Fruit fly (Drosophila melanogaster) whole organism, embryonic: ENCODE data around the gene beat-IIa.

Experiments used
- B-H2 ChIP-seq: fragments of 200-800 bp; sonication (Bioruptor generic); optimal IDR thresholded peaks from 2 replicates; lab custom pipeline; 2018; ENCODE audit warnings: missing biosample characterization, mild to moderate bottlenecking, missing genetic modification characterization
- CG1024 ChIP-seq: fragments of 200-800 bp; sonication (Bioruptor generic); IDR thresholded peaks from 2 replicates; pipeline ENCODE4 v1.3.6; 2022; ENCODE audit warnings: missing biosample characterization, missing genetic modification characterization
- CG10366 ChIP-seq: fragments of 200-800 bp; sonication (Bioruptor generic); IDR thresholded peaks from 2 replicates; pipeline ENCODE4 v1.3.6; 2022; ENCODE audit warnings: missing biosample characterization, missing genetic modification characterization
- CG10431 ChIP-seq: fragments of 200-800 bp; sonication (Bioruptor generic); optimal IDR thresholded peaks from 3 replicates; lab custom pipeline; 2018; ENCODE audit warnings: missing biosample characterization, mild to moderate bottlenecking, missing genetic modification characterization
- CG11696 ChIP-seq: fragments of 200-800 bp; sonication (Bioruptor generic); IDR thresholded peaks from 2 replicates; pipeline ENCODE4 v1.3.6; 2022; ENCODE audit warnings: missing biosample characterization, missing genetic modification characterization
- CG11723 ChIP-seq: fragments of 200-800 bp; sonication (Bioruptor generic); optimal IDR thresholded peaks from 2 replicates; lab custom pipeline; 2017; ENCODE audit warnings: missing biosample characterization, mild to moderate bottlenecking, missing genetic modification characterization
- CG12071 ChIP-seq: fragments of 200-800 bp; sonication (Bioruptor generic); optimal IDR thresholded peaks from 3 replicates; lab custom pipeline; 2018; ENCODE audit warnings: missing biosample characterization, mild to moderate bottlenecking, missing genetic modification characterization
- CG12236 ChIP-seq: fragments of 200-800 bp; sonication (Bioruptor generic); optimal IDR thresholded peaks from 2 replicates; lab custom pipeline; 2016; ENCODE audit warnings: missing biosample characterization, missing genetic modification characterization
- CG14441 ChIP-seq: fragments of 200-800 bp; sonication (Bioruptor generic); IDR thresholded peaks from 2 replicates; pipeline ENCODE4 v1.3.6; 2022; ENCODE audit warnings: missing biosample characterization, missing genetic modification characterization
- CG14965 ChIP-seq: fragments of 200-800 bp; sonication (Bioruptor generic); optimal IDR thresholded peaks from 2 replicates; lab custom pipeline; 2016; ENCODE audit warnings: missing biosample characterization, missing genetic modification characterization, borderline replicate concordance
- CG15269 ChIP-seq: fragments of 200-800 bp; sonication (Bioruptor generic); optimal IDR thresholded peaks from 2 replicates; lab custom pipeline; 2018; ENCODE audit warnings: missing biosample characterization, mild to moderate bottlenecking, missing genetic modification characterization, moderate library complexity
- CG15514 ChIP-seq: fragments of 200-800 bp; sonication (Bioruptor generic); optimal IDR thresholded peaks from 3 replicates; lab custom pipeline; 2017; ENCODE audit warnings: missing biosample characterization, missing genetic modification characterization, mild to moderate bottlenecking, moderate library complexity, missing genetic modification reagents
- CG15696 ChIP-seq: fragments of 200-800 bp; sonication (Bioruptor generic); optimal IDR thresholded peaks from 2 replicates; lab custom pipeline; 2019; ENCODE audit warnings: missing biosample characterization, mild to moderate bottlenecking, missing genetic modification characterization, moderate library complexity
- CG4404 ChIP-seq: fragments of 200-800 bp; sonication (Bioruptor generic); IDR thresholded peaks from 2 replicates; pipeline ENCODE4 v1.3.6; 2022; ENCODE audit warnings: missing biosample characterization, missing genetic modification characterization
- CG6854 ChIP-seq: fragments of 200-800 bp; sonication (Bioruptor generic); optimal IDR thresholded peaks from 3 replicates; lab custom pipeline; 2017; ENCODE audit warnings: missing biosample characterization, mild to moderate bottlenecking, missing genetic modification characterization
- CG7372 ChIP-seq: fragments of 200-800 bp; sonication (Bioruptor generic); IDR thresholded peaks from 2 replicates; pipeline ENCODE4 v1.3.6; 2022; ENCODE audit warnings: missing biosample characterization, missing genetic modification characterization
- CG8765 ChIP-seq: fragments of 200-800 bp; sonication (Bioruptor generic); IDR thresholded peaks from 2 replicates; pipeline ENCODE4 v1.3.6; 2022; ENCODE audit warnings: missing biosample characterization, missing genetic modification characterization
- CG9727 ChIP-seq: fragments of 200-800 bp; sonication (Bioruptor generic); optimal IDR thresholded peaks from 3 replicates; lab custom pipeline; 2017; ENCODE audit warnings: missing biosample characterization, mild to moderate bottlenecking, missing genetic modification characterization
- CkIIα-i1 ChIP-seq: fragments of 200-800 bp; sonication (Bioruptor generic); IDR thresholded peaks from 2 replicates; pipeline ENCODE4 v1.3.6; 2022; ENCODE audit warnings: missing biosample characterization, missing genetic modification characterization
- CoRest ChIP-seq: fragments of 200-800 bp; sonication (Bioruptor generic); optimal IDR thresholded peaks from 3 replicates; lab custom pipeline; 2018; ENCODE audit warnings: missing biosample characterization, mild to moderate bottlenecking, missing genetic modification characterization, moderate library complexity
- CrebB ChIP-seq: fragments of 200-800 bp; sonication (Bioruptor generic); optimal IDR thresholded peaks from 3 replicates; lab custom pipeline; 2018; ENCODE audit warnings: missing biosample characterization, mild to moderate bottlenecking, missing genetic modification characterization
- D19A ChIP-seq: fragments of 200-800 bp; optimal IDR thresholded peaks from 3 replicates; lab custom pipeline; 2019; ENCODE audit warnings: missing biosample characterization, mild to moderate bottlenecking, missing genetic modification characterization, moderate library complexity
- Dbx ChIP-seq: fragments of 200-800 bp; sonication (Bioruptor generic); IDR thresholded peaks from 3 replicates; pipeline ENCODE4 v1.3.6; 2022; ENCODE audit warnings: missing biosample characterization, missing genetic modification characterization
- H15 ChIP-seq: fragments of 200-800 bp; sonication (Bioruptor generic); IDR thresholded peaks from 3 replicates; pipeline ENCODE4 v1.3.6; 2022; ENCODE audit warnings: missing biosample characterization, missing genetic modification characterization
- Hey ChIP-seq: fragments of 200-800 bp; sonication (Bioruptor generic); optimal IDR thresholded peaks from 3 replicates; lab custom pipeline; 2018; ENCODE audit warnings: missing biosample characterization, mild to moderate bottlenecking, missing genetic modification characterization
- Hr3 ChIP-seq: fragments of 200-800 bp; sonication (Bioruptor generic); optimal IDR thresholded peaks from 3 replicates; lab custom pipeline; 2016; ENCODE audit warnings: missing biosample characterization, missing genetic modification characterization
- Lhr ChIP-seq: fragments of 200-800 bp; sonication (Bioruptor generic); optimal IDR thresholded peaks from 3 replicates; lab custom pipeline; 2017; ENCODE audit warnings: mild to moderate bottlenecking, missing biosample characterization, missing genetic modification reagents, missing genetic modification characterization
- Mad ChIP-seq: fragments of 200-800 bp; sonication (Bioruptor generic); optimal IDR thresholded peaks from 2 replicates; lab custom pipeline; 2016; ENCODE audit warnings: missing biosample characterization, missing genetic modification characterization
- NfI ChIP-seq: fragments of 200-800 bp; sonication (Bioruptor generic); optimal IDR thresholded peaks from 3 replicates; lab custom pipeline; 2018; ENCODE audit warnings: missing biosample characterization, mild to moderate bottlenecking, missing genetic modification characterization, moderate library complexity
- ap ChIP-seq: fragments of 200-800 bp; sonication (Bioruptor generic); IDR thresholded peaks from 2 replicates; pipeline ENCODE4 v1.3.6; 2022; ENCODE audit warnings: missing biosample characterization, missing genetic modification characterization
- ase ChIP-seq: fragments of 200-800 bp; sonication (Bioruptor generic); IDR thresholded peaks from 3 replicates; pipeline ENCODE4 v1.3.6; 2022; ENCODE audit warnings: missing biosample characterization, missing genetic modification characterization
- bcd ChIP-seq: fragments of 200-800 bp; sonication (Bioruptor generic); optimal IDR thresholded peaks from 2 replicates; lab custom pipeline; 2017; ENCODE audit warnings: missing biosample characterization, mild to moderate bottlenecking, missing genetic modification characterization
- bsh ChIP-seq, 2 experiments: fragments of 200-800 bp; sonication (Bioruptor generic); optimal IDR thresholded peaks; 2 replicates each; lab custom pipeline; 2017 to 2018; ENCODE audit warnings: mild to moderate bottlenecking in 2 of 2, missing biosample characterization in 2 of 2, missing genetic modification characterization in 2 of 2, moderate library complexity in 1 of 2
- caup ChIP-seq: fragments of 200-800 bp; sonication (Bioruptor generic); optimal IDR thresholded peaks from 3 replicates; lab custom pipeline; 2017; ENCODE audit warnings: missing biosample characterization, mild to moderate bottlenecking, missing genetic modification characterization, moderate library complexity; ENCODE audit not compliant: severe bottlenecking
- esg ChIP-seq: fragments of 200-800 bp; sonication (Bioruptor generic); conservative IDR thresholded peaks from 2 replicates; pipeline ENCODE4 v1.3.6; 2022; ENCODE audit warnings: missing biosample characterization, missing genetic modification characterization
- fd64A ChIP-seq: fragments of 200-800 bp; sonication (Bioruptor generic); optimal IDR thresholded peaks from 3 replicates; lab custom pipeline; 2018; ENCODE audit warnings: missing biosample characterization, mild to moderate bottlenecking, missing genetic modification characterization
- gfzf ChIP-seq: fragments of 200-800 bp; sonication (Bioruptor generic); optimal IDR thresholded peaks from 2 replicates; lab custom pipeline; 2016; ENCODE audit warnings: missing biosample characterization, mild to moderate bottlenecking, missing genetic modification characterization, moderate library complexity
- gro ChIP-seq: fragments of 200-800 bp; sonication (Bioruptor generic); optimal IDR thresholded peaks from 2 replicates; lab custom pipeline; 2016; ENCODE audit warnings: missing biosample characterization, missing genetic modification characterization
- lov ChIP-seq, 2 experiments: fragments of 200-800 bp in 1 of 2; fragments of >200 bp in 1 of 2; sonication (Bioruptor generic) in 1 of 2; IDR thresholded peaks in 1 of 2; optimal IDR thresholded peaks in 1 of 2; 2 replicates in 1 of 2; 3 replicates in 1 of 2; pipeline versions ENCODE4 v1.3.6 to Lab custom; 2017 to 2022; ENCODE audit warnings: missing biosample characterization in 1 of 2, missing genetic modification characterization in 1 of 2
- nerfin-1 ChIP-seq: fragments of 200-800 bp; sonication (Bioruptor generic); optimal IDR thresholded peaks from 3 replicates; lab custom pipeline; 2019; ENCODE audit warnings: missing biosample characterization, mild to moderate bottlenecking, missing genetic modification characterization, moderate library complexity
- pum ChIP-seq: fragments of 200-800 bp; sonication (Bioruptor generic); optimal IDR thresholded peaks from 2 replicates; lab custom pipeline; 2016; ENCODE audit warnings: missing biosample characterization, missing genetic modification characterization
- schlank ChIP-seq: fragments of 200-800 bp; sonication (Bioruptor generic); optimal IDR thresholded peaks from 2 replicates; lab custom pipeline; 2018; ENCODE audit warnings: missing biosample characterization, mild to moderate bottlenecking, missing genetic modification characterization
- stc ChIP-seq: fragments of 200-800 bp; sonication (Bioruptor generic); IDR thresholded peaks from 2 replicates; pipeline ENCODE4 v1.3.6; 2022; ENCODE audit warnings: missing biosample characterization, missing genetic modification characterization
- usp ChIP-seq: fragments of >200 bp; optimal IDR thresholded peaks from 2 replicates; lab custom pipeline; 2017; ENCODE audit warnings: missing biosample characterization, missing genetic modification characterization
- yki ChIP-seq: fragments of >200 bp; optimal IDR thresholded peaks from 3 replicates; lab custom pipeline; 2018
- zen ChIP-seq: fragments of 200-800 bp; sonication (Bioruptor generic); optimal IDR thresholded peaks from 3 replicates; lab custom pipeline; 2018; ENCODE audit warnings: missing biosample characterization, mild to moderate bottlenecking, missing genetic modification characterization, moderate library complexity

The beat-IIa gene

dm6 chr3R:17386168-17386819, 20.4 kb upstream of the beat-IIa start (continued):
- TF ChIP-seq CG6854 (GFP tag; lab: Kevin White, UChicago) (no peak), CG7372 (GFP tag; lab: Robert Waterston, UW) (peak; percentile 50; the same call in 1 of the 2 replicates), CG15269 (peak; percentile 64), bsh (GFP tag; optimal IDR thresholded peaks at IDR 0.05; lab: Kevin White, UChicago) (peak; percentile 60 to 84), caup (GFP tag; lab: Kevin White, UChicago) (peak; percentile 45), esg (peak; percentile 80), ap (GFP tag; lab: Robert Waterston, UW) (peak; percentile 67)

DNA sequence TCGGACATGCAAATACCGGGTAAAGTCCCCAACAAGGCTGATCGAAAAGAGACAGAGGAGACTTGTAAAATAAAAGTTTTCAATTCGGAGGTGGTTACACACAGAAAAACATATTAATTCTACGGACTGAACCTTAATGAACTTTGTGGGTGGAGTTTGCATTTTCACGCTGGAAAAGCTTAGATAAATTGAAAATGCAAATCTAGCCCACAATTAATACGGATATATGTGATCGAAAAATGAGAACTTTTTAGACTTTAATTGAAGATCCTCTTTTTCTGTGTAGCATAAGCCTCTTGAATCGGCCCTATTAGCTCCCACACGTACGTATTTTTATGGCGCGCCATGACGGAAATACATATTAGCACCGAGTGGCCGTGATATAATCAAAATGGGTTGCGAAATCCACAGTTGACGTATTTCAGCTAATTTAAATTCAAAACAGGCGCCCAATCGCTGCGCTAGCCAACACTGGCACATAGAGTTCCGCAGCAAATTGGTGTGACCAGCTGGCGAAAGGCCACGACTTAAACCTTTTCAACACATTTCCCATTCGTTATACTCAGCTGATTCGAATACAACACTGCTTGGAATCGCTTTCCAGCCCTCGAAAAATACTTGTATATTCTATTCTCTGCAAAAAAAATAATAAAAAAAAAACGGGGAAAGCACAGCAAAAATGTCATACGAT, 19.6 kb upstream of the beat-IIa start:
- TF ChIP-seq zen (tag; lab: Kevin White, UChicago) (peak; percentile 21), H15 (GFP tag; lab: Robert Waterston, UW) (peak; percentile 43; the same call in 1 of the 3 replicates), CG15696 (tag; lab: Kevin White, UChicago) (peak; percentile 0), CG11696 (GFP tag; lab: Robert Waterston, UW) (0 out of 2 replicates have a peak, but pooled peaks have one; percentile 39), CG14965 (GFP tag; lab: Kevin White, UChicago) (no peak), schlank (tag; lab: Kevin White, UChicago) (peak; percentile 5), B-H2 (GFP tag; lab: Kevin White, UChicago) (peak; percentile 90), CG1024 (GFP tag; lab: Robert Waterston, UW) (no peak), gfzf (GFP tag; lab: Kevin White, UChicago) (peak; percentile 84), CG15514 (peak; percentile 91), Dbx (GFP tag; lab: Robert Waterston, UW) (peak; percentile 79), lov (optimal IDR thresholded peaks at IDR 0.05; lab: Kevin White, UChicago) (no peak), lov (GFP tag; IDR thresholded peaks at IDR 0.05; lab: Robert Waterston, UW) (peak; percentile 66; the same call in 2 of the 3 replicates), ase (GFP tag; lab: Robert Waterston, UW) (no peak), yki (no peak), Mad (GFP tag; lab: Kevin White, UChicago) (peak; percentile 55), bcd (peak; percentile 50), nerfin-1 (tag; lab: Kevin White, UChicago) (peak; percentile 49), CG10366 (GFP tag; lab: Robert Waterston, UW) (peak; percentile 46; the same call in 1 of the 2 replicates), gro (GFP tag; lab: Kevin White, UChicago) (peak; percentile 53), CG12071 (GFP tag; lab: Kevin White, UChicago) (peak; percentile 23), fd64A (GFP tag; lab: Kevin White, UChicago) (no peak), CG9727 (peak; percentile 46), usp (no peak), Lhr (GFP tag; lab: Kevin White, UChicago) (peak; percentile 75), CG14441 (GFP tag; lab: Robert Waterston, UW) (peak; percentile 63), CG10431 (peak; percentile 4), CG8765 (GFP tag; lab: Robert Waterston, UW) (0 out of 2 replicates have a peak, but pooled peaks have one; percentile 9), CG4404 (GFP tag; lab: Robert Waterston, UW) (peak; percentile 39; the same call in 1 of the 2 replicates), CG11723 (GFP tag; lab: Kevin White, UChicago) (no peak), D19A (peak; percentile 12), Hey (tag; lab: Kevin White, UChicago) (no peak), stc (0 out of 2 replicates have a peak, but pooled peaks have one; percentile 15), CkIIα-i1 (no peak), Hr3 (peak; percentile 2), CG12236 (GFP tag; lab: Kevin White, UChicago) (no peak), CoRest (peak; percentile 69), pum (peak; percentile 70), NfI (GFP tag; lab: Kevin White, UChicago) (peak; percentile 61), CrebB (tag; lab: Kevin White, UChicago) (peak; percentile 34)
